Fruit fly (Drosophila melanogaster) whole organism, embryonic: ENCODE data around the gene Zpr1.

Experiments used
- CG11247 ChIP-seq: fragments of 200-800 bp; sonication (Bioruptor generic); IDR thresholded peaks from 2 replicates; pipeline ENCODE4 v1.3.6; 2022; ENCODE audit warnings: missing biosample characterization, missing genetic modification characterization
- CG17186 ChIP-seq: fragments of 200-800 bp; sonication (Bioruptor generic); optimal IDR thresholded peaks from 3 replicates; lab custom pipeline; 2017; ENCODE audit warnings: missing biosample characterization, missing genetic modification reagents, missing genetic modification characterization
- CG18476 ChIP-seq: fragments of 200-800 bp; sonication (Bioruptor generic); optimal IDR thresholded peaks from 2 replicates; lab custom pipeline; 2016; ENCODE audit warnings: missing biosample characterization, mild to moderate bottlenecking, missing genetic modification characterization
- Deaf1 ChIP-seq: fragments of 200-800 bp; optimal IDR thresholded peaks from 3 replicates; lab custom pipeline; 2019; ENCODE audit warnings: missing biosample characterization, mild to moderate bottlenecking, missing genetic modification characterization, moderate library complexity
- ERR ChIP-seq: fragments of 200-800 bp; sonication (Bioruptor generic); optimal IDR thresholded peaks from 2 replicates; lab custom pipeline; 2016; ENCODE audit warnings: missing biosample characterization, missing genetic modification characterization
- btn ChIP-seq: fragments of 200-800 bp; sonication (Bioruptor generic); optimal IDR thresholded peaks from 2 replicates; lab custom pipeline; 2016; ENCODE audit warnings: missing biosample characterization, missing genetic modification characterization
- ci ChIP-seq: fragments of 200-800 bp; sonication (Bioruptor generic); IDR thresholded peaks from 3 replicates; pipeline ENCODE4 v1.3.6; 2022; ENCODE audit warnings: missing biosample characterization, missing genetic modification characterization
- ham ChIP-seq: fragments of 200-800 bp; sonication (Bioruptor generic); IDR thresholded peaks from 2 replicates; pipeline ENCODE4 v1.3.6; 2022; ENCODE audit warnings: missing biosample characterization, missing genetic modification characterization

DNA sequence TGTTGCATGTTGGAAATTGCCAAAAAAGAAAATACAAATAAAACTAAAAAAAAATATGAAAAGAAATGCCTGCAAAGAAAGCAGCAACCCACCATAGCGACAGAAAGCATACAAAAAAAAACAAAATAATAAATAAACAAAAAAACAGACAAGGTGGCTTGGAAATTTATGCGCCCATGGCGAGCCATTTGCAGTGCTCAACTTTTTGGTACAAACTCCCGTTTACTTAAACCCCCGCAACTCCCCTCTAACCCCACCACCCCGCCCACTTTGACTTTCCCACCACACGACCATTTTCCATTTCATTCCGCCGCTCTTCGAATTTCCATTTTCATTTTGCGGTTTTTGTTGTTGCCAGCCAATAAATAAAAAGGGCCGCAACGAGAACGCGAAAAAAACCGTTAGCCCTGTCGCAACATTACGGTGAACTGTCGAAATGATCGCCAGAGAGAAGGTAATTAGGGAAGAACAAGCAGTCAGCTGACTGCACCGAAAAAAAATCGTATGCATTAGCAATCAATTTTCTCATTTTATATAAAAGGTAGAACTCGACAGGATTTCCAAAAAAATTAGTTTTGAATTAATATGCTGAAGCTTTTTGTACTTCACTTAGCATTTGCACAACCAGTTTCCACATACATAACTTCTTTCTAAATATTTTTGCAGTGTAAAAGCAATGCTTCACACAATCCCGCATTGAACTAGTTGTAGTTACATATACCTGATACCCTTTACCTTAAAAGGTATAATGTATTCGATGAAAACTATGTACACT lies 24.9 kb downstream of the Zpr1 start:
- TF ChIP-seq CG17186 (GFP tag; lab: Kevin White, UChicago) (no peak), Deaf1 (peak; percentile 11), ERR (GFP tag; lab: Kevin White, UChicago) (no peak), btn (GFP tag; lab: Kevin White, UChicago) (peak; percentile 28), CG11247 (GFP tag; lab: Robert Waterston, UW) (no peak), ham (GFP tag; lab: Robert Waterston, UW) (no peak), CG18476 (GFP tag; lab: Kevin White, UChicago) (peak; percentile 28), ci (GFP tag; lab: Robert Waterston, UW) (peak; percentile 59; the same call in 1 of the 3 replicates)
